Fruit fly (Drosophila melanogaster) whole organism, embryonic: ENCODE measurements around the gene CG1998.

Experiments used
- Abd-B ChIP-seq: fragments of 200-800 bp; sonication (Bioruptor generic); optimal IDR thresholded peaks from 2 replicates; lab custom pipeline; 2018; ENCODE audit warnings: missing biosample characterization, mild to moderate bottlenecking, missing genetic modification characterization, moderate library complexity
- BtbVII ChIP-seq: fragments of 200-800 bp; sonication (Bioruptor generic); optimal IDR thresholded peaks from 3 replicates; lab custom pipeline; 2017; ENCODE audit warnings: missing biosample characterization, mild to moderate bottlenecking, missing genetic modification characterization
- CG10274 ChIP-seq: fragments of 200-800 bp; sonication (Bioruptor generic); optimal IDR thresholded peaks from 3 replicates; lab custom pipeline; 2017; ENCODE audit warnings: missing biosample characterization, mild to moderate bottlenecking, missing genetic modification characterization
- CG10321 ChIP-seq: fragments of 200-800 bp; sonication (Bioruptor generic); IDR thresholded peaks from 2 replicates; pipeline ENCODE4 v1.3.6; 2022; ENCODE audit warnings: missing biosample characterization, missing genetic modification characterization
- CG12071 ChIP-seq: fragments of 200-800 bp; sonication (Bioruptor generic); optimal IDR thresholded peaks from 3 replicates; lab custom pipeline; 2018; ENCODE audit warnings: missing biosample characterization, mild to moderate bottlenecking, missing genetic modification characterization
- CG1233 ChIP-seq: fragments of 200-800 bp; sonication (Bioruptor generic); optimal IDR thresholded peaks from 4 replicates; lab custom pipeline; 2018; ENCODE audit warnings: missing biosample characterization, mild to moderate bottlenecking, missing genetic modification characterization
- CG13775 ChIP-seq: fragments of 200-800 bp; sonication (Bioruptor generic); optimal IDR thresholded peaks from 3 replicates; lab custom pipeline; 2017; ENCODE audit warnings: missing biosample characterization, mild to moderate bottlenecking, missing genetic modification characterization
- CG15696 ChIP-seq: fragments of 200-800 bp; sonication (Bioruptor generic); optimal IDR thresholded peaks from 2 replicates; lab custom pipeline; 2019; ENCODE audit warnings: missing biosample characterization, mild to moderate bottlenecking, missing genetic modification characterization, moderate library complexity
- CG17912 ChIP-seq: fragments of 200-800 bp; sonication (Bioruptor generic); optimal IDR thresholded peaks from 2 replicates; lab custom pipeline; 2018; ENCODE audit warnings: missing biosample characterization, mild to moderate bottlenecking, missing genetic modification characterization
- CG18619 ChIP-seq: fragments of 200-800 bp; sonication (Bioruptor generic); optimal IDR thresholded peaks from 3 replicates; lab custom pipeline; 2017; ENCODE audit warnings: missing biosample characterization, mild to moderate bottlenecking, missing genetic modification characterization
- CG18764 ChIP-seq: fragments of 200-800 bp; sonication (Bioruptor generic); optimal IDR thresholded peaks from 3 replicates; lab custom pipeline; 2016; ENCODE audit warnings: missing biosample characterization, missing genetic modification characterization
- CG3163 ChIP-seq: fragments of 200-800 bp; sonication (Bioruptor generic); optimal IDR thresholded peaks from 3 replicates; lab custom pipeline; 2016; ENCODE audit warnings: missing biosample characterization, missing genetic modification characterization
- CG32772 ChIP-seq: fragments of 200-800 bp; sonication (Bioruptor generic); IDR thresholded peaks from 2 replicates; pipeline ENCODE4 v1.3.6; 2022; ENCODE audit warnings: missing biosample characterization, missing genetic modification characterization
- CG4617 ChIP-seq: fragments of 200-800 bp; sonication (Bioruptor generic); optimal IDR thresholded peaks from 3 replicates; lab custom pipeline; 2016; ENCODE audit warnings: missing biosample characterization, missing genetic modification characterization, borderline replicate concordance
- CG4820 ChIP-seq: fragments of 200-800 bp; sonication (Bioruptor generic); optimal IDR thresholded peaks from 3 replicates; lab custom pipeline; 2016; ENCODE audit warnings: missing biosample characterization, missing genetic modification characterization
- CG7963 ChIP-seq: fragments of 200-800 bp; sonication (Bioruptor generic); IDR thresholded peaks from 3 replicates; pipeline ENCODE4 v1.3.6; 2022; ENCODE audit warnings: missing biosample characterization, missing genetic modification characterization; ENCODE audit not compliant: partially characterized antibody
- CoRest ChIP-seq: fragments of 200-800 bp; sonication (Bioruptor generic); optimal IDR thresholded peaks from 3 replicates; lab custom pipeline; 2018; ENCODE audit warnings: missing biosample characterization, mild to moderate bottlenecking, missing genetic modification characterization, moderate library complexity
- D19A ChIP-seq: fragments of 200-800 bp; optimal IDR thresholded peaks from 3 replicates; lab custom pipeline; 2019; ENCODE audit warnings: missing biosample characterization, mild to moderate bottlenecking, missing genetic modification characterization, moderate library complexity
- Deaf1 ChIP-seq: fragments of 200-800 bp; optimal IDR thresholded peaks from 3 replicates; lab custom pipeline; 2019; ENCODE audit warnings: missing biosample characterization, mild to moderate bottlenecking, missing genetic modification characterization, moderate library complexity
- Dref ChIP-seq: fragments of 200-800 bp; sonication (Bioruptor generic); IDR thresholded peaks from 2 replicates; pipeline ENCODE4 v1.3.6; 2022; ENCODE audit warnings: missing biosample characterization, missing genetic modification characterization
- Fer1 ChIP-seq: fragments of 200-800 bp; sonication (Bioruptor generic); optimal IDR thresholded peaks from 2 replicates; lab custom pipeline; 2017; ENCODE audit warnings: missing biosample characterization, mild to moderate bottlenecking, missing genetic modification characterization
- NFAT ChIP-seq: fragments of 200-800 bp; sonication (Bioruptor generic); IDR thresholded peaks from 2 replicates; pipeline ENCODE4 v1.3.6; 2022; ENCODE audit warnings: missing biosample characterization, missing genetic modification characterization
- Nf-YB ChIP-seq: fragments of 200-800 bp; sonication (Bioruptor generic); optimal IDR thresholded peaks from 3 replicates; lab custom pipeline; 2019; ENCODE audit warnings: missing biosample characterization, mild to moderate bottlenecking, missing genetic modification characterization, moderate library complexity
- Opbp ChIP-seq: fragments of 200-800 bp; sonication (Bioruptor generic); IDR thresholded peaks from 3 replicates; pipeline ENCODE4 v1.3.6; 2022; ENCODE audit warnings: missing biosample characterization, missing genetic modification characterization; ENCODE audit not compliant: partially characterized antibody
- Ptx1 ChIP-seq: fragments of 200-800 bp; sonication (Bioruptor generic); IDR thresholded peaks from 2 replicates; pipeline ENCODE4 v1.3.6; 2022; ENCODE audit warnings: missing biosample characterization, missing genetic modification characterization
- Side ChIP-seq: fragments of 200-800 bp; sonication (Bioruptor generic); optimal IDR thresholded peaks from 2 replicates; lab custom pipeline; 2016; ENCODE audit warnings: missing biosample characterization, missing genetic modification characterization
- Stat92E ChIP-seq, 3 experiments: fragments of >200 bp in 2 of 3; fragments of 200-800 bp in 1 of 3; sonication (Bioruptor generic) in 1 of 3; optimal IDR thresholded peaks; 2 replicates each; lab custom pipeline; 2017 to 2019; ENCODE audit warnings: missing biosample characterization in 3 of 3, missing genetic modification characterization in 3 of 3, mild to moderate bottlenecking in 1 of 3, moderate library complexity in 1 of 3
- aop ChIP-seq: fragments of 200-800 bp; sonication (Bioruptor generic); IDR thresholded peaks from 2 replicates; pipeline ENCODE4 v1.3.6; 2022; ENCODE audit warnings: missing biosample characterization, missing genetic modification characterization
- ara ChIP-seq: fragments of 200-800 bp; sonication (Bioruptor generic); IDR thresholded peaks from 2 replicates; pipeline ENCODE4 v1.3.6; 2022; ENCODE audit warnings: missing biosample characterization, missing genetic modification characterization
- ato ChIP-seq: fragments of 200-800 bp; sonication (Bioruptor generic); IDR thresholded peaks from 2 replicates; pipeline ENCODE4 v1.3.6; 2022; ENCODE audit warnings: missing biosample characterization, missing genetic modification characterization; ENCODE audit not compliant: partially characterized antibody
- cato ChIP-seq: fragments of 200-800 bp; sonication (Bioruptor generic); optimal IDR thresholded peaks from 2 replicates; lab custom pipeline; 2016; ENCODE audit warnings: missing biosample characterization, missing genetic modification characterization, borderline replicate concordance
- ems ChIP-seq: fragments of 200-800 bp; sonication (Bioruptor generic); optimal IDR thresholded peaks from 3 replicates; lab custom pipeline; 2016; ENCODE audit warnings: missing biosample characterization, missing genetic modification characterization
- esg ChIP-seq: fragments of 200-800 bp; sonication (Bioruptor generic); conservative IDR thresholded peaks from 2 replicates; pipeline ENCODE4 v1.3.6; 2022; ENCODE audit warnings: missing biosample characterization, missing genetic modification characterization
- eve ChIP-seq, 2 experiments: fragments of >200 bp; optimal IDR thresholded peaks; 2 replicates each; lab custom pipeline; 2017; ENCODE audit warnings: missing biosample characterization in 2 of 2, missing genetic modification characterization in 2 of 2
- ewg ChIP-seq: fragments of 200-800 bp; sonication (Bioruptor generic); optimal IDR thresholded peaks from 3 replicates; lab custom pipeline; 2017; ENCODE audit warnings: mild to moderate bottlenecking, missing biosample characterization, missing genetic modification reagents, missing genetic modification characterization
- fd3F ChIP-seq: fragments of 200-800 bp; sonication (Bioruptor generic); optimal IDR thresholded peaks from 2 replicates; lab custom pipeline; 2018; ENCODE audit warnings: missing biosample characterization, mild to moderate bottlenecking, missing genetic modification characterization, moderate library complexity
- ftz-f1 ChIP-seq: fragments of 200-800 bp; sonication (Bioruptor generic); optimal IDR thresholded peaks from 2 replicates; lab custom pipeline; 2016; ENCODE audit warnings: missing biosample characterization, missing genetic modification characterization
- insv ChIP-seq, 2 experiments: fragments of 200-800 bp; sonication (Bioruptor generic); optimal IDR thresholded peaks; 3 replicates each; lab custom pipeline; 2016 to 2018; ENCODE audit warnings: missing biosample characterization in 2 of 2, missing genetic modification characterization in 2 of 2
- lbe ChIP-seq: fragments of 200-800 bp; sonication (Bioruptor generic); optimal IDR thresholded peaks from 2 replicates; lab custom pipeline; 2016; ENCODE audit warnings: missing biosample characterization, mild to moderate bottlenecking, missing genetic modification characterization
- nerfin-2 ChIP-seq: fragments of 200-800 bp; sonication (Bioruptor generic); IDR thresholded peaks from 2 replicates; pipeline ENCODE4 v1.3.6; 2022; ENCODE audit warnings: missing biosample characterization, missing genetic modification characterization; ENCODE audit not compliant: partially characterized antibody
- psq ChIP-seq: fragments of 200-800 bp; sonication (Bioruptor generic); optimal IDR thresholded peaks from 2 replicates; lab custom pipeline; 2017; ENCODE audit warnings: missing biosample characterization, missing genetic modification characterization
- ro ChIP-seq: fragments of 200-800 bp; sonication (Bioruptor generic); IDR thresholded peaks from 2 replicates; pipeline ENCODE4 v1.3.6; 2022; ENCODE audit warnings: missing biosample characterization, missing genetic modification characterization
- sd ChIP-seq: fragments of 200-800 bp; sonication (Bioruptor generic); optimal IDR thresholded peaks from 3 replicates; lab custom pipeline; 2018; ENCODE audit warnings: missing biosample characterization, mild to moderate bottlenecking, missing genetic modification characterization, moderate library complexity
- sug ChIP-seq: fragments of 200-800 bp; optimal IDR thresholded peaks from 2 replicates; lab custom pipeline; 2019; ENCODE audit warnings: missing biosample characterization, mild to moderate bottlenecking, missing genetic modification characterization, moderate library complexity
- tna ChIP-seq: fragments of 200-800 bp; sonication (Bioruptor generic); IDR thresholded peaks from 2 replicates; pipeline ENCODE4 v1.3.6; 2022; ENCODE audit warnings: missing biosample characterization, missing genetic modification characterization; ENCODE audit not compliant: partially characterized antibody
- tx ChIP-seq: fragments of 200-800 bp; sonication (Bioruptor generic); optimal IDR thresholded peaks from 2 replicates; lab custom pipeline; 2016; ENCODE audit warnings: missing biosample characterization, missing genetic modification characterization
- unc-4 ChIP-seq: fragments of 200-800 bp; sonication (Bioruptor generic); IDR thresholded peaks from 2 replicates; pipeline ENCODE4 v1.3.6; 2022; ENCODE audit warnings: missing biosample characterization, missing genetic modification characterization; ENCODE audit not compliant: partially characterized antibody

CG1998 gene

DNA sequence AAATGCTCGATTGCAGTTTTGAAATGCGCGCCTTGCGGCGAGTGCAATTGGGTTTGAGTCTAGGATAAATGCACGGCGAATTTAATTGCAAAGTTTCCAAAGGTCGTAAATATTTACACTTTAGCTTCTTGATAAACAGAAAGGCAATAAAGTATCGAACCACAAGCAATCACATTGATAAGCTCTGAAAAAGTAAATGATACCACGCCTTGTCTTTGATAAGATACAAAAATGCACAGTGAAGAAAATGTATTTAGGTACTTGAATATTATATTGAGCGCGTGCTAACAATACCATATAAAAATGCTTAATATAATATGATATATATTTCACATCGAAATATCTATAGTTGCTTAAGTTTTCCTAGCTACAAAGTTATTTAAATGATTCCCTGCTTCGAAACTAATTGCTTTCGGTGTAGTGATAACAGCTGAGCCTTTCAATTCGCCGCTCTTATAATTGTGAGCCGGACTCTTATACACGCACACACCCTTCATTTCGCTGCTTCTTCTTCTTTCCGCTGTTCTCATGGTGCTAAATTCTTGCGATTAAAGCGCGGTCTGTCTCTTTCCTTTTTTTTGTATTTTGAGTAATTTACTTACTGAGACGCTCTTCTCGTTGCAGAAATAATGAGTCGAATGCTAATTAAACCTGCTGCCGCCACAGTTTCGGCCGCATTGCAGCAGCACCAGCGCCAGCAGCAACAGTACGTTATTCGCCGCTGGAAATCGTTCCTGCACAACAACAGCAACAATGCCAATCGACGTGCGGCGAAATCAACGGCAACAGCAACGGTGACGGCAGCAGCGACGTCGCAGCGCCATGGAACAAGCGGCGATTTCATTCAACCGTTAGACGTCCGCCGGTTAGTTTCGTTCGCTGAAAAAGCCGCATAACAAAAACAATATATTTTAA, 39.4 kb downstream of the CG1998 start (continued):
- TF ChIP-seq eve (GFP tag; optimal IDR thresholded peaks at IDR 0.05; lab: Kevin White, UChicago): peak in 1 of 2 experiments; percentile 93
- TF ChIP-seq CG7963 (GFP tag; lab: Robert Waterston, UW): no peak
- TF ChIP-seq CG17912 (GFP tag; lab: Kevin White, UChicago): no peak
- no peak for TF ChIP-seq CG10321 (GFP tag; lab: Robert Waterston, UW)
- peak; percentile 71 for TF ChIP-seq CG15696 (tag; lab: Kevin White, UChicago)
- TF ChIP-seq fd3F (GFP tag; lab: Kevin White, UChicago): peak; percentile 74
- TF ChIP-seq Dref (GFP tag; lab: Robert Waterston, UW): no peak
- no peak for TF ChIP-seq Opbp (GFP tag; lab: Robert Waterston, UW)
- TF ChIP-seq Fer1 (GFP tag; lab: Kevin White, UChicago): peak; percentile 86
- TF ChIP-seq CG3163: no peak
- peak; percentile 86 for TF ChIP-seq Ptx1 (GFP tag; lab: Robert Waterston, UW)
- peak; percentile 83 for TF ChIP-seq sug (tag; lab: Kevin White, UChicago)
- no peak for TF ChIP-seq aop
- peak; percentile 39 for TF ChIP-seq CG4617 (GFP tag; lab: Kevin White, UChicago)
- peak; percentile 72 for TF ChIP-seq Nf-YB (GFP tag; lab: Kevin White, UChicago)
- peak; percentile 73 for TF ChIP-seq CG4820 (GFP tag; lab: Kevin White, UChicago)
- peak; percentile 65 for TF ChIP-seq NFAT (GFP tag; lab: Robert Waterston, UW)
- TF ChIP-seq ems: peak; percentile 28
- TF ChIP-seq Deaf1 (tag; lab: Kevin White, UChicago): peak; percentile 57
- peak; percentile 34 for TF ChIP-seq CG10274 (GFP tag; lab: Kevin White, UChicago)
- peak; percentile 14 for TF ChIP-seq psq (GFP tag; lab: Kevin White, UChicago)
- TF ChIP-seq tna: no peak
- peak; percentile 81 for TF ChIP-seq sd (tag; lab: Kevin White, UChicago)
- TF ChIP-seq lbe (GFP tag; lab: Kevin White, UChicago): peak; percentile 81
- peak; percentile 81 for TF ChIP-seq CG13775 (GFP tag; lab: Kevin White, UChicago)
- TF ChIP-seq tx: no peak
- peak; percentile 69 for TF ChIP-seq ewg (GFP tag; lab: Kevin White, UChicago)
- peak; percentile 79 for TF ChIP-seq CG32772 (GFP tag; lab: Robert Waterston, UW)
- TF ChIP-seq Abd-B (GFP tag; lab: Kevin White, UChicago): peak; percentile 74
- peak; percentile 56 for TF ChIP-seq CG1233 (GFP tag; lab: Kevin White, UChicago)
- TF ChIP-seq Stat92E (GFP tag; optimal IDR thresholded peaks at IDR 0.05; lab: Kevin White, UChicago): peak in 1 of 3 experiments; percentile 33
- TF ChIP-seq ara (GFP tag; lab: Robert Waterston, UW): peak; percentile 71; the same call in 1 of the 2 replicates
- peak; percentile 81 for TF ChIP-seq esg (GFP tag; lab: Robert Waterston, UW)
- peak; percentile 80 for TF ChIP-seq BtbVII (GFP tag; lab: Kevin White, UChicago)
- peak; percentile 58 for TF ChIP-seq cato (GFP tag; lab: Kevin White, UChicago)
- TF ChIP-seq Side (GFP tag; lab: Kevin White, UChicago): no peak
- peak; percentile 85 for TF ChIP-seq CG18619 (GFP tag; lab: Kevin White, UChicago)
- peak; percentile 89 for TF ChIP-seq CoRest (tag; lab: Kevin White, UChicago)
- peak; percentile 72 for TF ChIP-seq CG18764 (GFP tag; lab: Kevin White, UChicago)
- TF ChIP-seq ftz-f1: no peak
- TF ChIP-seq nerfin-2: no peak
- no peak for TF ChIP-seq ro (GFP tag; lab: Robert Waterston, UW)
- peak; percentile 73 for TF ChIP-seq CG12071 (GFP tag; lab: Kevin White, UChicago)
- no peak for TF ChIP-seq ato (GFP tag; lab: Robert Waterston, UW)
- no peak for TF ChIP-seq unc-4
- peak in 1 of 2 experiments; percentile 50 for TF ChIP-seq insv (GFP tag; optimal IDR thresholded peaks at IDR 0.05; lab: Kevin White, UChicago)
- peak; percentile 80 for TF ChIP-seq D19A (tag; lab: Kevin White, UChicago)
